Worm (Caenorhabditis elegans) whole organism, midembryonic: Measurements from ENCODE around the gene C33D3.3.

ENCODE experiments used
- T22C8.4 ChIP-seq: fragments of 200-800 bp; sonication (Bioruptor generic); IDR thresholded peaks from 2 replicates; pipeline ENCODE4 v1.3.6; 2022; ENCODE audit warnings: missing genetic modification characterization, missing compliant biosample characterization
- flt-1 ChIP-seq: fragments of 200-800 bp; sonication (Bioruptor generic); IDR thresholded peaks from 2 replicates; pipeline ENCODE4 v1.3.6; 2022; ENCODE audit warnings: missing genetic modification characterization, missing compliant biosample characterization
- tab-1 ChIP-seq: fragments of 200-800 bp; sonication (Bioruptor generic); IDR thresholded peaks from 2 replicates; pipeline ENCODE4 v1.3.6; 2022; ENCODE audit warnings: missing genetic modification characterization, missing compliant biosample characterization

- TF ChIP-seq T22C8.4 (GFP tag; lab: Robert Waterston, UW) (no peak), tab-1 (no peak), flt-1 (GFP tag; lab: Robert Waterston, UW) (no peak)
Measured at ce11 chrX:10443836-10444235, 41.3 kb upstream of the C33D3.3 start, which contains the start of gene C39B10.3.
